Worm (Caenorhabditis elegans) whole organism, L2 larva: ENCODE measurements around the gene srlf-27.

Experiments used
- C34F6.9 ChIP-seq: fragments of 150-350 bp; optimal IDR thresholded peaks from 2 replicates; lab custom pipeline; 2014; ENCODE audit warnings: missing biosample characterization, missing genetic modification characterization
- F13H6.1 ChIP-seq: sonication (generic microtip); optimal IDR thresholded peaks from 2 replicates; lab custom pipeline; 2016; ENCODE audit warnings: missing genetic modification characterization, missing compliant biosample characterization
- R02D3.7 ChIP-seq: fragments of 150-350 bp; optimal IDR thresholded peaks from 2 replicates; lab custom pipeline; 2014; ENCODE audit warnings: missing biosample characterization, missing genetic modification characterization
- Y55F3AM.14 ChIP-seq: fragments of 200-800 bp; sonication (Bioruptor generic); optimal IDR thresholded peaks from 2 replicates; lab custom pipeline; 2018; ENCODE audit warnings: mild to moderate bottlenecking, missing genetic modification characterization, missing compliant biosample characterization
- ZK546.5 ChIP-seq: sonication (generic microtip); optimal IDR thresholded peaks from 2 replicates; lab custom pipeline; 2017; ENCODE audit warnings: missing biosample characterization, missing genetic modification characterization
- alr-1 ChIP-seq: fragments of 150-350 bp; optimal IDR thresholded peaks from 2 replicates; lab custom pipeline; 2014; ENCODE audit warnings: missing biosample characterization, missing genetic modification characterization
- aly-2 ChIP-seq: fragments of 150-350 bp; optimal IDR thresholded peaks from 2 replicates; lab custom pipeline; 2014; ENCODE audit warnings: missing biosample characterization, missing genetic modification characterization
- blmp-1 ChIP-seq: sonication (generic microtip); optimal IDR thresholded peaks from 2 replicates; lab custom pipeline; 2017; ENCODE audit warnings: missing genetic modification characterization, mild to moderate bottlenecking, missing compliant biosample characterization, antibody characterized with exemption, moderate library complexity; ENCODE audit not compliant: insufficient read depth
- ceh-82 ChIP-seq: fragments of 150-350 bp; optimal IDR thresholded peaks from 2 replicates; lab custom pipeline; 2014; ENCODE audit warnings: missing biosample characterization, missing genetic modification characterization
- crh-2 ChIP-seq: sonication (generic microtip); optimal IDR thresholded peaks from 2 replicates; lab custom pipeline; 2017; ENCODE audit warnings: missing biosample characterization, missing genetic modification characterization
- dmd-4 ChIP-seq: sonication (generic microtip); optimal IDR thresholded peaks from 2 replicates; lab custom pipeline; 2017; ENCODE audit warnings: missing biosample characterization, missing genetic modification characterization
- egl-27 ChIP-seq: sonication (generic microtip); optimal IDR thresholded peaks from 3 replicates; lab custom pipeline; 2017; ENCODE audit warnings: missing biosample characterization, missing genetic modification reagents, missing genetic modification characterization
- elt-1 ChIP-seq: fragments of 150-350 bp; optimal IDR thresholded peaks from 2 replicates; lab custom pipeline; 2014; ENCODE audit warnings: missing biosample characterization, missing genetic modification characterization
- elt-3 ChIP-seq: sonication (generic microtip); optimal IDR thresholded peaks from 2 replicates; lab custom pipeline; 2017; ENCODE audit warnings: missing biosample characterization, missing genetic modification characterization
- fos-1 ChIP-seq: fragments of 150-350 bp; optimal IDR thresholded peaks from 2 replicates; lab custom pipeline; 2014; ENCODE audit warnings: missing biosample characterization, missing genetic modification characterization
- gmeb-1 ChIP-seq: fragments of 150-350 bp; optimal IDR thresholded peaks from 2 replicates; lab custom pipeline; 2014; ENCODE audit warnings: missing biosample characterization, missing genetic modification characterization
- lin-13 ChIP-seq: fragments of 150-350 bp; optimal IDR thresholded peaks from 2 replicates; lab custom pipeline; 2014; ENCODE audit warnings: missing biosample characterization, missing genetic modification reagents, missing genetic modification characterization
- lsy-2 ChIP-seq, 2 experiments: fragments of 150-350 bp in 1 of 2; sonication (generic microtip) in 1 of 2; optimal IDR thresholded peaks; 2 replicates each; lab custom pipeline; 2014 to 2017; ENCODE audit warnings: missing biosample characterization in 2 of 2, missing genetic modification characterization in 2 of 2
- mab-5 ChIP-seq: fragments of 150-350 bp; optimal IDR thresholded peaks from 2 replicates; lab custom pipeline; 2014; ENCODE audit warnings: missing biosample characterization, missing genetic modification characterization
- mbf-1 ChIP-seq: sonication (generic microtip); optimal IDR thresholded peaks from 2 replicates; lab custom pipeline; 2017; ENCODE audit warnings: missing biosample characterization, missing genetic modification characterization
- mdl-1 ChIP-seq, 2 experiments: fragments of 150-350 bp in 1 of 2; sonication (generic microtip) in 1 of 2; optimal IDR thresholded peaks; 2 replicates each; lab custom pipeline; 2017; ENCODE audit warnings: missing biosample characterization in 2 of 2, missing genetic modification characterization in 2 of 2
- nhr-129 ChIP-seq: fragments of 150-350 bp; optimal IDR thresholded peaks from 2 replicates; lab custom pipeline; 2014; ENCODE audit warnings: missing biosample characterization, missing genetic modification characterization
- nhr-23 ChIP-seq: fragments of 150-350 bp; optimal IDR thresholded peaks from 2 replicates; lab custom pipeline; 2014; ENCODE audit warnings: missing biosample characterization, missing genetic modification reagents, missing genetic modification characterization
- nhr-237 ChIP-seq: fragments of 150-350 bp; optimal IDR thresholded peaks from 2 replicates; lab custom pipeline; 2014; ENCODE audit warnings: missing biosample characterization, missing genetic modification characterization
- nhr-6 ChIP-seq: fragments of 150-350 bp; optimal IDR thresholded peaks from 2 replicates; lab custom pipeline; 2014; ENCODE audit warnings: missing biosample characterization, missing genetic modification characterization
- nhr-77 ChIP-seq: fragments of 150-350 bp; optimal IDR thresholded peaks from 2 replicates; lab custom pipeline; 2014; ENCODE audit warnings: missing biosample characterization, missing genetic modification characterization
- peb-1 ChIP-seq: fragments of 150-350 bp; optimal IDR thresholded peaks from 2 replicates; lab custom pipeline; 2014; ENCODE audit warnings: missing biosample characterization, missing genetic modification characterization
- sem-4 ChIP-seq: fragments of 150-350 bp; optimal IDR thresholded peaks from 2 replicates; lab custom pipeline; 2014; ENCODE audit warnings: missing biosample characterization, missing genetic modification reagents, missing genetic modification characterization
- skn-1 ChIP-seq: sonication (generic microtip); optimal IDR thresholded peaks from 2 replicates; lab custom pipeline; 2017; ENCODE audit warnings: missing biosample characterization, missing genetic modification characterization
- snpc-4 ChIP-seq: fragments of 150-350 bp; optimal IDR thresholded peaks from 2 replicates; lab custom pipeline; 2014; ENCODE audit warnings: missing biosample characterization, missing genetic modification characterization
- unc-39 ChIP-seq: fragments of 150-350 bp; optimal IDR thresholded peaks from 2 replicates; lab custom pipeline; 2014; ENCODE audit warnings: missing biosample characterization, missing genetic modification characterization
- unc-55 ChIP-seq: fragments of 150-350 bp; sonication (generic microtip); optimal IDR thresholded peaks from 3 replicates; lab custom pipeline; 2014; ENCODE audit warnings: missing biosample characterization, missing genetic modification reagents, missing genetic modification characterization
- unc-62 ChIP-seq: fragments of 150-350 bp; optimal IDR thresholded peaks from 2 replicates; lab custom pipeline; 2014; ENCODE audit warnings: missing biosample characterization, missing genetic modification reagents, missing genetic modification characterization
- zag-1 ChIP-seq: fragments of 150-350 bp; optimal IDR thresholded peaks from 2 replicates; lab custom pipeline; 2014; ENCODE audit warnings: missing biosample characterization, missing genetic modification characterization
- ztf-11 ChIP-seq: sonication (generic microtip); optimal IDR thresholded peaks from 2 replicates; lab custom pipeline; 2017; ENCODE audit warnings: missing biosample characterization, missing genetic modification characterization
- ztf-4 ChIP-seq: fragments of 150-350 bp; optimal IDR thresholded peaks from 2 replicates; lab custom pipeline; 2014; ENCODE audit warnings: missing biosample characterization, missing genetic modification characterization

Gene srlf-27

DNA sequence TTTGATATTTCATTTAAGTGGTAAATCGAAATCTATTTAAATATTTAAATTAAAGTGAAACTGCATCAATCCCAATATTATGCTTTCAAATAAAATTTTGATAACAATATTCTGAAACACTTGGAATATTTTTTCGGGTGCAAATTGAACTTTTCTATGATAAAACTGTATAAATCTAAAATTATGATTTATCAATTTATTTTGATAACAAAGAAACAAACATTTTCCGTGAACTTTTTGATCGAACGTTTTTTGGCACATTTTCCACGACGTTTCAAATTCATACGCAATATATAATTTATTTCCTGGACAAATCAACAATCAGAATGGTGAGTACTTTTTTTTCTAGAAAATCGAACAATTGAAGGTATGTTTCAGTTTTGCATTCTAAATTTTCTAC, 4.7 kb upstream of the srlf-27 start, which contains the start of gene irld-4:
irld-4 (plus strand) TSS at position 301 of the 400 bp plus-strand sequence.
- TF ChIP-seq egl-27 (tag; lab: Kevin White, UChicago) (no peak), sem-4 (tag; lab: Kevin White, UChicago) (no peak), alr-1 (tag; lab: Kevin White, UChicago) (no peak)

DNA sequence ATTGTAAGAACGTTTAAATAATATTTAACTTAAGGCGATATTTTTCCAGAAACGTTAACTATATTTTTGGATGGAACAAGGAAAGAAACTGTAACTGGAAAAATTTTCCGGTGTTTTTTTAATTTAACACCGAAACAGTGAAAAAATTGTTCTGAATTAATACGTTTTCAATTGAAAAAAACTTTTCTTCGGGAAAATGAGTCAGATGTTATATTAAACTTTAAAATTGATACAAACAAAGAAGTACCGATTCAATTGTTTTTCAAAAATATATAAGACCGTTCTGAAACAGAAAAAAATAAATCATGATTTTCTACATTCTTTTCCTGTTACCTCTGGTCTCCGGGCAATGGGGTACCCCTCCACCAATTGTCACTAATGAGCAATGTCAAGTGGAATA, 2.7 kb upstream of the srlf-27 start, which contains the start of gene ule-2:
ule-2 (plus strand) TSS at position 301 of the 400 bp plus-strand sequence.
- TF ChIP-seq gmeb-1 (tag; lab: Kevin White, UChicago) (no peak), mab-5 (tag; lab: Kevin White, UChicago) (no peak), zag-1 (tag; lab: Kevin White, UChicago) (no peak), ztf-4 (tag; lab: Kevin White, UChicago) (no peak), elt-1 (tag; lab: Kevin White, UChicago) (no peak), nhr-129 (tag; lab: Kevin White, UChicago) (no peak), aly-2 (no peak), dmd-4 (tag; lab: Kevin White, UChicago) (no peak)

DNA sequence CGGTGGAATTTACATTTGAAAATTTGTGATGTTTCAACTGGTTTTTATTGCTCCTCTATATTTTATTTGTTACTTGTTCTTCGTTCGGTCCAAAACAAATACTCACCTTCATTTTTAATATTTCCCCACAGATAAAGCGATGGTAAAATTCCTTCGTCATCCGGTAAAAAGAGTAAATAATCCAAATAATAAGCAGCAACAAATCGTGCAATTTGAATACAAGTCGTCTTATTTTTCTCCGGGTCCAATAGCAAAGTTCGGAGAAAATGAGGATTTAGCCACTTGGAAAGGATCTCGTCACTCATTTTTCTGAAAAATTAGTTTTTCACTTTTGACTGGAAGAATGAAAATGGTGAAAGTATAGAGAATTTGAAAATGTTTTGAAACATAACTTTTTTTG, 15.6 kb downstream of the srlf-27 start, which contains the start of gene talp-3:
talp-3 (minus strand) TSS at position 315 of the 400 bp plus-strand sequence.
- TF ChIP-seq egl-27 (tag; lab: Kevin White, UChicago) = no peak
- no peak for TF ChIP-seq ztf-11 (tag; lab: Kevin White, UChicago)
- no peak for TF ChIP-seq gmeb-1 (tag; lab: Kevin White, UChicago)
- no peak for TF ChIP-seq snpc-4 (tag; lab: Kevin White, UChicago)
- TF ChIP-seq crh-2 (tag; lab: Kevin White, UChicago) = no peak
- TF ChIP-seq blmp-1 (tag; lab: Kevin White, UChicago) = no peak
- no peak for TF ChIP-seq mdl-1 (tag; optimal IDR thresholded peaks at IDR 0.05; lab: Kevin White, UChicago)
- no peak for TF ChIP-seq fos-1 (tag; lab: Kevin White, UChicago)
- no peak for TF ChIP-seq ZK546.5
- TF ChIP-seq nhr-23 = no peak
- no peak for TF ChIP-seq sem-4 (tag; lab: Kevin White, UChicago)
- TF ChIP-seq aly-2 = no peak

DNA sequence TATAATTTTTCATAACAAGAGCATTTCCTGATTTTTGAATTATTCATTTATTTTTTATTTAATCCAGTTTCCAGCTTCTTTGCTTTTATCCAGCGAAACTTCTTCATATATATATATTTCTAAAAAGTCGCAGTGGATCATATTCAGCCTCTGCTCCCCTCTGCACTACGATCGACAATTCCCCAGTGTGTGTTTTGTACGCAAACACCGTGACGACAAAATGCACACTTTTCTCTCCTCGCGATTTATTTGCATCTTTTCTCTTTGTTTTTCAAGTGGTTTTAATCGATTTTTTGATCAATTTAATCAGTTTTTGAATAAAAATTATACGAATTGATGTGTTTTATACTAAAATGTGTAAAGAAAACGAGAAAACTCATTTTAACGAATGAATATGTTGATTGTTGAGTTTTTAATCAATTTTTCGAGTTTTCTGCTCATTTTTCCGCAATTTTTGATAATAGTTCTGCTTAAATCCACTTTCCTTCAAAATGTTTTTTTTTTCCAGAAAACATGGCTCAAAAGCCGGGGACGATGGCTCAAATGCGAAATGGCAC, 19.1 kb downstream of the srlf-27 start, which contains the start of gene Y57G11C.33:
Y57G11C.33 (plus strand) TSS at position 507 of the 557 bp plus-strand sequence.
- peak; percentile 63 for TF ChIP-seq nhr-129 (tag; lab: Kevin White, UChicago)
- peak; percentile 37 for TF ChIP-seq gmeb-1 (tag; lab: Kevin White, UChicago)
- no peak for TF ChIP-seq fos-1 (tag; lab: Kevin White, UChicago)
- no peak for TF ChIP-seq crh-2 (tag; lab: Kevin White, UChicago)
- no peak for TF ChIP-seq nhr-77
- TF ChIP-seq lsy-2 (tag; optimal IDR thresholded peaks at IDR 0.05; lab: Kevin White, UChicago) = peak; percentile 64 to 94
- peak; percentile 32 for TF ChIP-seq unc-55 (GFP tag; lab: Kevin White, UChicago)
- no peak for TF ChIP-seq blmp-1 (tag; lab: Kevin White, UChicago)
- TF ChIP-seq C34F6.9 (tag; lab: Kevin White, UChicago) = peak; percentile 44

DNA sequence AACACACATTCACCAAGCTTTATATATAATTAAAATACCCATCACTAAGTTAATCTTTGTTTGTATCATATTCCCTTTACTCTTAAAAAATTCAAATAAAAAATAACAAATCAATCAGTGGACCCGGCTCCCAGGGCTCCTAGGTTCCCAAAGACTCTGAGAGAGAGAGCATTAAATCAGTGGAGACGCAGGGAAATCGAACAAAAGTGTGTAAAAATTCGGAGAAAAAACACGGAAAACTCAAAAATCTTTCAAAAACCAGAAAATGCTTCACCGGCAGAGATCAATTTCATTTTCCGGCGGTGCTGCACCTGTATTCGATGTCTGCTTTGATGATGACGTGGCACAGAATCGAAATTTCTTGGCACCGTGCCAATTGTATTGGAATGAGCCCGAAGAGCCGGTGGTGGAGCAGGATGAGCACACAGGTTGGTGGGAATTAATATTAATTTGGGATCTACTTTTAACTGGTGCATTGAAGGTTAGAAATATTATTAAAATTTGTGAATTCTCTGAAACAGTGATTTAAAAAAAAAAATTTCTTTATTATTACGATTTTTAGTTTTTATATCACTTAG, 20.6 kb downstream of the srlf-27 start, which contains the start of gene anoh-2:
anoh-2 (plus strand) TSS at position 255 of the 578 bp plus-strand sequence.
- TF ChIP-seq elt-3 (tag; lab: Kevin White, UChicago) (no peak), alr-1 (tag; lab: Kevin White, UChicago) (no peak), unc-62 (GFP tag; lab: Kevin White, UChicago) (no peak), lin-13 (no peak), nhr-129 (tag; lab: Kevin White, UChicago) (no peak), nhr-237 (tag; lab: Kevin White, UChicago) (no peak)

DNA sequence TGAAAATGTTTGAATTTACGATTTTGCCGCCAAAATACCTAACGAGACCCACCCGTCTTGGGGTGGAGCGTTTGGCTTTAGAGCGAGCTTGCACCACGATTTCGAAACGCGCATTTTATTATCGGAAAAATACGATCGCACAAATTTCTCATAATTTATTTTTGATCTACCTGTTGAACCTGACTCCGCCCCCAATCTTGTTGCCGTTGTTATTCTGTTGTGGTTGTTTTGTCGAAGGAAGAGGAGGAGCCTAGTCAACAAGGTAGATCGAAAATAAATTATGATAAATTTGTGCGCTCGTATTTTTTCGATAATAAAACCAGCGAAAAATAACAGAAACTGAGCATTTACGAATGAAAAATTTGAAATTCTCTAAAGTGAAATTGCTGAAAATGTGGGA, 21.4 kb downstream of the srlf-27 start:
- TF ChIP-seq lsy-2 (tag; optimal IDR thresholded peaks at IDR 0.05; lab: Kevin White, UChicago) = no peak
- no peak for TF ChIP-seq ceh-82 (tag; lab: Kevin White, UChicago)
- TF ChIP-seq nhr-23 = no peak
- no peak for TF ChIP-seq mab-5 (tag; lab: Kevin White, UChicago)
- TF ChIP-seq sem-4 (tag; lab: Kevin White, UChicago) = no peak
- no peak for TF ChIP-seq Y55F3AM.14 (GFP tag; lab: Kevin White, UChicago)
- no peak for TF ChIP-seq aly-2
- TF ChIP-seq F13H6.1 (tag; lab: Kevin White, UChicago) = no peak
- TF ChIP-seq lin-13 = no peak
- no peak for TF ChIP-seq mdl-1 (tag; optimal IDR thresholded peaks at IDR 0.05; lab: Kevin White, UChicago)
- TF ChIP-seq peb-1 = no peak
- no peak for TF ChIP-seq mbf-1 (tag; lab: Kevin White, UChicago)
- TF ChIP-seq unc-55 (GFP tag; lab: Kevin White, UChicago) = no peak
- TF ChIP-seq gmeb-1 (tag; lab: Kevin White, UChicago) = no peak
- TF ChIP-seq unc-39 = no peak
- no peak for TF ChIP-seq nhr-6 (tag; lab: Kevin White, UChicago)
- TF ChIP-seq ZK546.5 = no peak
- no peak for TF ChIP-seq R02D3.7 (tag; lab: Kevin White, UChicago)
- no peak for TF ChIP-seq skn-1 (tag; lab: Kevin White, UChicago)
- no peak for TF ChIP-seq ztf-4 (tag; lab: Kevin White, UChicago)
